Worm (Caenorhabditis elegans): ENCODE measurements around the gene F22E5.20.

ce11 chrII:2700229-2700628, 26.8 kb upstream of the F22E5.20 start, which contains the start of gene sri-61:
- TF ChIP-seq unc-62 (GFP tag; optimal IDR thresholded peaks at IDR 0.05), result no peak
- TF ChIP-seq bed-3 (GFP tag; optimal IDR thresholded peaks at IDR 0.05), result no peak
- TF ChIP-seq lin-13 (tag; optimal IDR thresholded peaks at IDR 0.05), result no peak
- TF ChIP-seq elt-3 (tag; optimal IDR thresholded peaks at IDR 0.05), result no peak
- TF ChIP-seq blmp-1 (tag; optimal IDR thresholded peaks at IDR 0.05), result no peak
- TF ChIP-seq pha-4 (tag; optimal IDR thresholded peaks at IDR 0.05), result no peak
- TF ChIP-seq ceh-83 (GFP tag; optimal IDR thresholded peaks at IDR 0.05), result no peak
- TF ChIP-seq nhr-76 (tag; optimal IDR thresholded peaks at IDR 0.05), result no peak
- no peak for TF ChIP-seq ces-1 (GFP tag; optimal IDR thresholded peaks at IDR 0.05)
- no peak for TF ChIP-seq nhr-12 (tag; optimal IDR thresholded peaks at IDR 0.05)

Measured in whole organism, mixed stage, embryonic.